Fruit fly (Drosophila melanogaster) whole organism: ENCODE results near the gene CG32573.

ENCODE experiments used
- CG8478 ChIP-seq: fragments of >200 bp; optimal IDR thresholded peaks from 2 replicates; lab custom pipeline; 2018; ENCODE audit warnings: inconsistent platforms
- EcR ChIP-seq, 2 experiments: fragments of >200 bp; optimal IDR thresholded peaks; 2 replicates each; lab custom pipeline; 2017; ENCODE audit warnings: missing biosample characterization in 2 of 2, missing genetic modification characterization in 2 of 2, missing genetic modification reagents in 2 of 2
- psq ChIP-seq: fragments of >200 bp; optimal IDR thresholded peaks from 2 replicates; lab custom pipeline; 2017

- TF ChIP-seq CG8478 (lab: Kevin White, UChicago) (no peak), EcR (GFP tag; optimal IDR thresholded peaks at IDR 0.05; lab: Kevin White, UChicago) (no peak), psq (lab: Kevin White, UChicago) (no peak)
Observed at dm6 chrX:16683765-16684164, 32.6 kb downstream of the CG32573 start, which contains the start of gene Axs.
